Worm (Caenorhabditis elegans) whole organism, L4/young adult: Measurements from ENCODE around the gene Y38H6C.15.

Source experiments
- W03F9.2 ChIP-seq: fragments of 150-350 bp; optimal IDR thresholded peaks from 2 replicates; lab custom pipeline; 2014; ENCODE audit warnings: missing biosample characterization, missing genetic modification characterization
- dao-5 ChIP-seq: sonication (generic microtip); optimal IDR thresholded peaks from 2 replicates; lab custom pipeline; 2016; ENCODE audit warnings: missing genotype, missing genetic modification characterization, moderate library complexity, missing compliant biosample characterization
- him-1 ChIP-seq: sonication (generic microtip); optimal IDR thresholded peaks from 2 replicates; lab custom pipeline; 2016; ENCODE audit warnings: missing genotype, missing genetic modification reagents, missing genetic modification characterization, missing compliant biosample characterization

- TF ChIP-seq W03F9.2 (tag; lab: Kevin White, UChicago) (no peak), dao-5 (tag; lab: Kevin White, UChicago) (no peak), him-1 (tag; lab: Kevin White, UChicago) (no peak)
Measured at ce11 chrV:20492385-20492784, 43.7 kb downstream of the Y38H6C.15 start, which contains the start of gene srbc-79.
